Fruit fly (Drosophila melanogaster) whole organism, prepupa: ENCODE data around the gene Pyroxd1.

ENCODE experiments used
- Blimp-1 ChIP-seq: fragments of 200-800 bp; sonication (Bioruptor generic); optimal IDR thresholded peaks from 3 replicates; lab custom pipeline; 2017; ENCODE audit warnings: missing biosample characterization, missing genetic modification characterization, mild to moderate bottlenecking, moderate library complexity, missing genetic modification reagents
- CG10631 ChIP-seq: fragments of 200-800 bp; sonication (Bioruptor generic); optimal IDR thresholded peaks from 2 replicates; lab custom pipeline; 2016; ENCODE audit warnings: missing biosample characterization, missing genetic modification characterization
- CG11294 ChIP-seq: fragments of 200-800 bp; sonication (Bioruptor generic); IDR thresholded peaks from 2 replicates; pipeline ENCODE4 v1.3.6; 2022; ENCODE audit warnings: missing biosample characterization, missing genetic modification characterization
- CG15336 ChIP-seq: fragments of 200-800 bp; sonication (Bioruptor generic); IDR thresholded peaks from 2 replicates; pipeline ENCODE4 v1.3.6; 2022; ENCODE audit warnings: missing biosample characterization, missing genetic modification characterization
- CG1621 ChIP-seq: fragments of 200-800 bp; sonication (Bioruptor generic); optimal IDR thresholded peaks from 3 replicates; lab custom pipeline; 2018; ENCODE audit warnings: missing biosample characterization, mild to moderate bottlenecking, missing genetic modification characterization
- CG16779 ChIP-seq: fragments of 200-800 bp; sonication (Bioruptor generic); optimal IDR thresholded peaks from 3 replicates; lab custom pipeline; 2017; ENCODE audit warnings: missing biosample characterization, mild to moderate bottlenecking, missing genetic modification characterization
- CG3032 ChIP-seq: fragments of 200-800 bp; optimal IDR thresholded peaks from 2 replicates; lab custom pipeline; 2019; ENCODE audit warnings: missing biosample characterization, mild to moderate bottlenecking, missing genetic modification characterization, moderate library complexity
- CG31627 ChIP-seq: fragments of 200-800 bp; sonication (Bioruptor generic); optimal IDR thresholded peaks from 3 replicates; lab custom pipeline; 2016; ENCODE audit warnings: missing biosample characterization, missing genetic modification characterization
- CG32006 ChIP-seq: fragments of 200-800 bp; sonication (Bioruptor generic); optimal IDR thresholded peaks from 3 replicates; lab custom pipeline; 2017; ENCODE audit warnings: missing biosample characterization, mild to moderate bottlenecking, missing genetic modification characterization
- CG3919 ChIP-seq: fragments of 200-800 bp; sonication (Bioruptor generic); optimal IDR thresholded peaks from 3 replicates; lab custom pipeline; 2016; ENCODE audit warnings: missing biosample characterization, missing genetic modification characterization
- CG4318 ChIP-seq: fragments of 200-800 bp; sonication (Bioruptor generic); optimal IDR thresholded peaks from 3 replicates; lab custom pipeline; 2017; ENCODE audit warnings: missing biosample characterization, mild to moderate bottlenecking, missing genetic modification characterization
- CG6163 ChIP-seq: fragments of 200-800 bp; sonication (Bioruptor generic); IDR thresholded peaks from 3 replicates; pipeline ENCODE4 v1.3.6; 2022; ENCODE audit warnings: missing biosample characterization, missing genetic modification characterization
- CG6276 ChIP-seq: fragments of 200-800 bp; sonication (Bioruptor generic); optimal IDR thresholded peaks from 2 replicates; lab custom pipeline; 2017; ENCODE audit warnings: missing biosample characterization, mild to moderate bottlenecking, missing genetic modification characterization
- CG6808 ChIP-seq: fragments of 200-800 bp; sonication (Bioruptor generic); optimal IDR thresholded peaks from 3 replicates; lab custom pipeline; 2017; ENCODE audit warnings: missing biosample characterization, missing genetic modification characterization, mild to moderate bottlenecking, moderate library complexity, missing genetic modification reagents
- CG6854 ChIP-seq: fragments of 200-800 bp; sonication (Bioruptor generic); optimal IDR thresholded peaks from 2 replicates; lab custom pipeline; 2017; ENCODE audit warnings: missing biosample characterization, mild to moderate bottlenecking, missing genetic modification characterization
- CG8119 ChIP-seq: fragments of 200-800 bp; sonication (Bioruptor generic); IDR thresholded peaks from 3 replicates; pipeline ENCODE4 v1.3.6; 2022; ENCODE audit warnings: missing biosample characterization, missing genetic modification characterization
- CG8319 ChIP-seq: fragments of 200-800 bp; sonication (Bioruptor generic); optimal IDR thresholded peaks from 3 replicates; lab custom pipeline; 2016; ENCODE audit warnings: missing biosample characterization, missing genetic modification characterization
- CG8632 ChIP-seq: fragments of 200-800 bp; sonication (Bioruptor generic); optimal IDR thresholded peaks from 3 replicates; lab custom pipeline; 2016; ENCODE audit warnings: missing biosample characterization, missing genetic modification characterization
- Eip78C ChIP-seq: fragments of 200-800 bp; sonication (Bioruptor generic); peaks from one replicate; lab custom pipeline; 2016; ENCODE audit warnings: missing biosample characterization, missing genetic modification characterization
- Ets21C ChIP-seq: fragments of 200-800 bp; sonication (Bioruptor generic); optimal IDR thresholded peaks from 3 replicates; lab custom pipeline; 2016; ENCODE audit warnings: missing biosample characterization, missing genetic modification characterization
- Ets96B ChIP-seq: fragments of 200-800 bp; optimal IDR thresholded peaks from 2 replicates; lab custom pipeline; 2019; ENCODE audit warnings: missing biosample characterization, mild to moderate bottlenecking, missing genetic modification characterization, moderate library complexity
- Gug ChIP-seq: fragments of 200-800 bp; sonication (Bioruptor generic); IDR thresholded peaks from 2 replicates; pipeline ENCODE4 v1.3.6; 2022; ENCODE audit warnings: missing biosample characterization, missing genetic modification characterization
- Hr38 ChIP-seq: sonication (Bioruptor generic); optimal IDR thresholded peaks from 2 replicates; lab custom pipeline; 2016; ENCODE audit warnings: missing biosample characterization, missing genetic modification characterization
- Hr4 ChIP-seq: fragments of 200-800 bp; sonication (Bioruptor generic); optimal IDR thresholded peaks from 3 replicates; lab custom pipeline; 2016; ENCODE audit warnings: missing biosample characterization, missing genetic modification characterization
- Met ChIP-seq: fragments of 200-800 bp; sonication (Bioruptor generic); optimal IDR thresholded peaks from 3 replicates; lab custom pipeline; 2016; ENCODE audit warnings: missing biosample characterization, missing genetic modification characterization
- Smox ChIP-seq: fragments of 200-800 bp; sonication (Bioruptor generic); optimal IDR thresholded peaks from 3 replicates; lab custom pipeline; 2016; ENCODE audit warnings: missing biosample characterization, missing genetic modification characterization
- Sox102F ChIP-seq: fragments of 200-800 bp; sonication (Bioruptor generic); optimal IDR thresholded peaks from 2 replicates; lab custom pipeline; 2016; ENCODE audit warnings: missing biosample characterization, mild to moderate bottlenecking, missing genetic modification characterization
- Sox15 ChIP-seq: fragments of 200-800 bp; sonication (Bioruptor generic); optimal IDR thresholded peaks from 3 replicates; lab custom pipeline; 2016; ENCODE audit warnings: missing biosample characterization, missing genetic modification characterization
- achi ChIP-seq: fragments of 200-800 bp; sonication (Bioruptor generic); optimal IDR thresholded peaks from 3 replicates; lab custom pipeline; 2016; ENCODE audit warnings: missing biosample characterization, missing genetic modification characterization
- cyc ChIP-seq: fragments of 200-800 bp; sonication (Bioruptor generic); optimal IDR thresholded peaks from 3 replicates; lab custom pipeline; 2016; ENCODE audit warnings: missing biosample characterization, missing genetic modification characterization
- dac ChIP-seq: fragments of 200-800 bp; sonication (Bioruptor generic); optimal IDR thresholded peaks from 2 replicates; lab custom pipeline; 2017; ENCODE audit warnings: missing biosample characterization, mild to moderate bottlenecking, missing genetic modification characterization
- dsx ChIP-seq: fragments of 200-800 bp; optimal IDR thresholded peaks from 3 replicates; lab custom pipeline; 2019; ENCODE audit warnings: missing biosample characterization, mild to moderate bottlenecking, missing genetic modification characterization, moderate library complexity; ENCODE audit not compliant: poor library complexity, severe bottlenecking
- fd59A ChIP-seq: fragments of 200-800 bp; sonication (Bioruptor generic); optimal IDR thresholded peaks from 2 replicates; lab custom pipeline; 2017; ENCODE audit warnings: missing biosample characterization, mild to moderate bottlenecking, missing genetic modification characterization, missing genetic modification reagents
- fd85E ChIP-seq: fragments of 200-800 bp; sonication (Bioruptor generic); optimal IDR thresholded peaks from 3 replicates; lab custom pipeline; 2016; ENCODE audit warnings: missing biosample characterization, missing genetic modification characterization
- lz ChIP-seq: fragments of 200-800 bp; sonication (Bioruptor generic); optimal IDR thresholded peaks from 3 replicates; lab custom pipeline; 2016; ENCODE audit warnings: missing biosample characterization, missing genetic modification characterization
- net ChIP-seq: fragments of 200-800 bp; sonication (Bioruptor generic); optimal IDR thresholded peaks from 3 replicates; lab custom pipeline; 2016; ENCODE audit warnings: missing biosample characterization, missing genetic modification characterization
- pdm3 ChIP-seq: fragments of 200-800 bp; sonication (Bioruptor generic); optimal IDR thresholded peaks from 3 replicates; lab custom pipeline; 2016; ENCODE audit warnings: missing biosample characterization, missing genetic modification characterization
- spab ChIP-seq: fragments of 200-800 bp; sonication (Bioruptor generic); optimal IDR thresholded peaks from 2 replicates; lab custom pipeline; 2017; ENCODE audit warnings: missing biosample characterization, mild to moderate bottlenecking, missing genetic modification characterization, missing genetic modification reagents
- ss ChIP-seq, 2 experiments: fragments of 200-800 bp; sonication (Bioruptor generic); optimal IDR thresholded peaks; 2 replicates in 1 of 2; 3 replicates in 1 of 2; lab custom pipeline; 2017 to 2018; ENCODE audit warnings: mild to moderate bottlenecking in 2 of 2, missing biosample characterization in 2 of 2, missing genetic modification characterization in 2 of 2, moderate library complexity in 1 of 2
- svp ChIP-seq: fragments of 200-800 bp; sonication (Bioruptor generic); peaks from one replicate; lab custom pipeline; 2016; ENCODE audit warnings: missing biosample characterization, missing genetic modification characterization
- topi ChIP-seq: fragments of 200-800 bp; sonication (Bioruptor generic); optimal IDR thresholded peaks from 3 replicates; lab custom pipeline; 2016; ENCODE audit warnings: missing biosample characterization, missing genetic modification characterization
- vri ChIP-seq: fragments of 200-800 bp; sonication (Bioruptor generic); optimal IDR thresholded peaks from 3 replicates; lab custom pipeline; 2016; ENCODE audit warnings: missing biosample characterization, mild to moderate bottlenecking, missing genetic modification characterization

The Pyroxd1 gene

DNA sequence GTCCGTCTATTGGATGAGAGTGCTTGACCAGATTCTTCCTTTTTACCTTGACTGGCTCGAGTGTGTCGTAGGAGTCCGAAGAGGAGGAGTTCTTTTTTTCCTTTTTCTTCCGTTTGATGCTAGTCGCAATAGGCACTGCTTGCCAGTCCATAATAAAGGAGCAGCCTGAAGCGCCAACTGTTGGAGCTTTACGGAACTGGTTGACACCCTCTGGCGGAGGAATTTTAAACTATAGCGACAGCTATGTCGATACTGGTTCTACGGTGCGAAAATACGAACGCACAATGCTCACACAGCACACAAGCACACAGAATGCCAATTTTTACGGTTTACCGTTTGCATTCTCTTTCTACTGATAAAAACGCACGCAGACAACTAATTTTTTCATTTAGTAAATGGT is 15.4 kb downstream of the Pyroxd1 start (continued):
- no peak for TF ChIP-seq CG16779 (tag; lab: Kevin White, UChicago)
- no peak for TF ChIP-seq CG3032 (tag; lab: Kevin White, UChicago)
- TF ChIP-seq dsx (GFP tag; lab: Kevin White, UChicago) = no peak
- no peak for TF ChIP-seq achi (GFP tag; lab: Kevin White, UChicago)
- TF ChIP-seq CG4318 = no peak
- TF ChIP-seq Met (GFP tag; lab: Kevin White, UChicago) = peak; percentile 1
- TF ChIP-seq CG6854 (GFP tag; lab: Kevin White, UChicago) = no peak
- no peak for TF ChIP-seq topi (GFP tag; lab: Kevin White, UChicago)
- TF ChIP-seq net (GFP tag; lab: Kevin White, UChicago) = no peak
- peak; percentile 78 for TF ChIP-seq CG1621 (tag; lab: Kevin White, UChicago)
- no peak for TF ChIP-seq svp (GFP tag; lab: Kevin White, UChicago)
- no peak for TF ChIP-seq Sox102F (GFP tag; lab: Kevin White, UChicago)
- TF ChIP-seq lz (GFP tag; lab: Kevin White, UChicago) = peak; percentile 20
- no peak for TF ChIP-seq CG8632 (GFP tag; lab: Kevin White, UChicago)
- TF ChIP-seq CG31627 (GFP tag; lab: Kevin White, UChicago) = peak; percentile 39
- no peak for TF ChIP-seq fd59A (GFP tag; lab: Kevin White, UChicago)
- TF ChIP-seq CG10631 (GFP tag; lab: Kevin White, UChicago) = no peak
- no peak for TF ChIP-seq Hr38 (GFP tag; lab: Kevin White, UChicago)
- no peak for TF ChIP-seq Ets21C (GFP tag; lab: Kevin White, UChicago)

- TF ChIP-seq Sox102F (GFP tag; lab: Kevin White, UChicago) (no peak), CG1621 (tag; lab: Kevin White, UChicago) (no peak), cyc (no peak), CG6808 (GFP tag; lab: Kevin White, UChicago) (no peak)
- TF ChIP-seq, all 60 proteins: peak for 0
Observed at dm6 chr2L:20115865-20116264, 24.6 kb downstream of the Pyroxd1 start.

dm6 chr2L:20117752-20118151 is 26.5 kb downstream of the Pyroxd1 start:
- TF ChIP-seq CG4318 (no peak), Gug (GFP tag; lab: Robert Waterston, UW) (no peak), fd85E (GFP tag; lab: Kevin White, UChicago) (no peak), Eip78C (GFP tag; lab: Kevin White, UChicago) (peak; percentile 54)

dm6 chr2L:20120388-20121232 is 29.4 kb downstream of the Pyroxd1 start:
- TF ChIP-seq CG6808 (GFP tag; lab: Kevin White, UChicago) (peak; percentile 60), pdm3 (GFP tag; lab: Kevin White, UChicago) (peak; percentile 66), achi (GFP tag; lab: Kevin White, UChicago) (peak; percentile 35), Ets96B (tag; lab: Kevin White, UChicago) (peak; percentile 49), CG6163 (GFP tag; lab: Robert Waterston, UW) (peak; percentile 49), topi (GFP tag; lab: Kevin White, UChicago) (peak; percentile 47), Ets21C (GFP tag; lab: Kevin White, UChicago) (no peak), CG6276 (peak; percentile 72), CG15336 (GFP tag; lab: Robert Waterston, UW) (no peak), CG8119 (GFP tag; lab: Robert Waterston, UW) (peak; percentile 80; the same call in 2 of the 3 replicates), CG3032 (tag; lab: Kevin White, UChicago) (peak; percentile 70), Sox15 (GFP tag; lab: Kevin White, UChicago) (no peak), dac (GFP tag; lab: Kevin White, UChicago) (peak; percentile 26), Hr4 (GFP tag; lab: Kevin White, UChicago) (peak; percentile 45), CG3919 (peak; percentile 66), CG6854 (GFP tag; lab: Kevin White, UChicago) (no peak), CG11294 (GFP tag; lab: Robert Waterston, UW) (no peak), fd59A (GFP tag; lab: Kevin White, UChicago) (peak; percentile 42), CG8319 (GFP tag; lab: Kevin White, UChicago) (no peak), vri (GFP tag; lab: Kevin White, UChicago) (peak; percentile 27), CG31627 (GFP tag; lab: Kevin White, UChicago) (peak; percentile 85), CG32006 (GFP tag; lab: Kevin White, UChicago) (peak; percentile 70), lz (GFP tag; lab: Kevin White, UChicago) (peak; percentile 77), ss (GFP tag; optimal IDR thresholded peaks at IDR 0.05; lab: Kevin White, UChicago) (peak; percentile 51 to 56), Blimp-1 (peak; percentile 33), spab (GFP tag; lab: Kevin White, UChicago) (peak; percentile 50), Smox (GFP tag; lab: Kevin White, UChicago) (peak; percentile 30)
